Worm (Caenorhabditis elegans) whole organism, late embryonic: ENCODE results near the gene srt-7.

Source experiments
- K02D7.2 ChIP-seq: sonication (generic microtip); optimal IDR thresholded peaks from 2 replicates; lab custom pipeline; 2017; ENCODE audit warnings: mild to moderate bottlenecking, missing genetic modification characterization, missing compliant biosample characterization
- lim-6 ChIP-seq: sonication (generic microtip); optimal IDR thresholded peaks from 2 replicates; lab custom pipeline; 2016; ENCODE audit warnings: missing genetic modification characterization, missing compliant biosample characterization

DNA sequence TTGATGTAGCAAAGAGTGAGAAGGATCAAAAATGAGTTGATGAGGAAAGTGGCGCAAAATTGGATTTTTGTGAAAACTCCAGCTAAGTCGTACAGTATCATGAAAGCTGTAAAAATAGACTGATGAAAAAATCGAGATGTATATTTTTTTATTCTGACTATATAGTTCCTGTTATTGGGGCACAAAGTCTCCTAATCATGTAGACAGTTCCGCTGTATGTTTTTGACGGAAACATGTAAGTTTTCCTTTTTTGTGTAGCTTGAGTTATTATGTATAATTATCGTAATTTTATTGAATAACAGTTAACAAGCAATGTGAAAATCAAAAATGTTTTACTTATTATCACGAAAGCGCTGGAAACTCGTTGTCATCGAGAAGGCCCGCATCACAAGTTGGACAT is 25.9 kb downstream of the srt-7 start, which contains the start of gene str-68:
- TF ChIP-seq K02D7.2 (no peak), lim-6 (tag; lab: Kevin White, UChicago) (no peak)
